Worm (Caenorhabditis elegans) whole organism, L4 larva: Measurements from ENCODE around the gene C32D5.4.

Experiments used
- F10B5.3 ChIP-seq: sonication (generic microtip); optimal IDR thresholded peaks from 2 replicates; lab custom pipeline; 2016; ENCODE audit warnings: mild to moderate bottlenecking, missing genetic modification characterization, missing compliant biosample characterization
- F44E2.7 ChIP-seq: fragments of 200-800 bp; sonication (Bioruptor generic); IDR thresholded peaks from 2 replicates; pipeline ENCODE4 v2.1.2; 2022; ENCODE audit warnings: missing genetic modification characterization, missing compliant biosample characterization
- R02D3.7 ChIP-seq: fragments of 150-350 bp; sonication (generic microtip); optimal IDR thresholded peaks from 3 replicates; lab custom pipeline; 2014; ENCODE audit warnings: missing biosample characterization, missing genetic modification characterization
- T26A8.4 ChIP-seq: fragments of 200-800 bp; sonication (Bioruptor generic); IDR thresholded peaks from 2 replicates; pipeline ENCODE4 v1.3.6; 2022; ENCODE audit warnings: missing genetic modification characterization, missing compliant biosample characterization
- aha-1 ChIP-seq: fragments of 150-350 bp; peaks from one replicate; lab custom pipeline; 2014; ENCODE audit warnings: missing biosample characterization, missing genetic modification characterization
- aly-2 ChIP-seq: sonication (generic microtip); optimal IDR thresholded peaks from 2 replicates; lab custom pipeline; 2018; ENCODE audit warnings: missing biosample characterization, missing genetic modification characterization
- arid-1 ChIP-seq: fragments of 200-800 bp; sonication (Bioruptor generic); conservative IDR thresholded peaks from 2 replicates; pipeline ENCODE4 v1.3.6; 2022; ENCODE audit warnings: missing genetic modification reagents, missing genetic modification characterization, missing compliant biosample characterization
- ceh-20 ChIP-seq: fragments of 200-800 bp; sonication (Bioruptor generic); IDR thresholded peaks from 2 replicates; pipeline ENCODE4 v1.3.6; 2022; ENCODE audit warnings: missing genetic modification reagents, missing genetic modification characterization, missing compliant biosample characterization
- ceh-28 ChIP-seq: fragments of 150-350 bp; optimal IDR thresholded peaks from 2 replicates; lab custom pipeline; 2014; ENCODE audit warnings: missing biosample characterization, missing genetic modification reagents, missing genetic modification characterization
- ceh-32 ChIP-seq: sonication (generic microtip); optimal IDR thresholded peaks from 2 replicates; lab custom pipeline; 2016; ENCODE audit warnings: mild to moderate bottlenecking, missing genetic modification characterization, missing compliant biosample characterization; ENCODE audit not compliant: poor library complexity
- ceh-44 ChIP-seq: fragments of 200-800 bp; sonication (Bioruptor generic); IDR thresholded peaks from 2 replicates; pipeline ENCODE4 v1.3.6; 2022; ENCODE audit warnings: missing genetic modification reagents, missing genetic modification characterization, missing compliant biosample characterization
- cey-2 ChIP-seq: sonication (generic microtip); optimal IDR thresholded peaks from 3 replicates; lab custom pipeline; 2017; ENCODE audit warnings: missing genetic modification characterization, mild to moderate bottlenecking, missing compliant biosample characterization, antibody characterized with exemption, borderline replicate concordance; ENCODE audit not compliant: insufficient read depth
- daf-12 ChIP-seq: fragments of 150-350 bp; optimal IDR thresholded peaks from 2 replicates; lab custom pipeline; 2014; ENCODE audit warnings: missing biosample characterization, missing genetic modification reagents, missing genetic modification characterization
- daf-19 ChIP-seq: fragments of 200-800 bp; sonication (Bioruptor generic); conservative IDR thresholded peaks from 2 replicates; pipeline ENCODE4 v1.3.6; 2022; ENCODE audit warnings: missing genetic modification characterization, missing compliant biosample characterization
- dpl-1 ChIP-seq: fragments of 150-350 bp; optimal IDR thresholded peaks from 2 replicates; lab custom pipeline; 2014; ENCODE audit warnings: missing biosample characterization, missing genetic modification reagents, missing genetic modification characterization
- egl-27 ChIP-seq: sonication (generic microtip); optimal IDR thresholded peaks from 3 replicates; lab custom pipeline; 2017; ENCODE audit warnings: missing biosample characterization, missing genetic modification reagents, missing genetic modification characterization
- hlh-30 ChIP-seq: sonication (generic microtip); optimal IDR thresholded peaks from 2 replicates; lab custom pipeline; 2017; ENCODE audit warnings: antibody characterized with exemption, mild to moderate bottlenecking, missing genetic modification characterization, missing compliant biosample characterization; ENCODE audit not compliant: insufficient read depth
- hmg-1.1 ChIP-seq: fragments of 200-800 bp; sonication (Bioruptor generic); IDR thresholded peaks from 2 replicates; pipeline ENCODE4 v1.3.6; 2022; ENCODE audit warnings: missing genetic modification reagents, missing genetic modification characterization, missing compliant biosample characterization
- lin-38 ChIP-seq: fragments of 200-800 bp; sonication (Bioruptor generic); IDR thresholded peaks from 2 replicates; pipeline ENCODE4 v1.3.6; 2022; ENCODE audit warnings: missing genetic modification reagents, missing genetic modification characterization, missing compliant biosample characterization
- lin-39 ChIP-seq: fragments of 150-350 bp; optimal IDR thresholded peaks from 2 replicates; lab custom pipeline; 2014; ENCODE audit warnings: missing biosample characterization, missing genetic modification reagents, missing genetic modification characterization
- lsy-2 ChIP-seq, 2 experiments: fragments of 150-350 bp in 1 of 2; sonication (generic microtip) in 1 of 2; optimal IDR thresholded peaks; 2 replicates each; lab custom pipeline; 2014 to 2017; ENCODE audit warnings: missing biosample characterization in 2 of 2, missing genetic modification characterization in 2 of 2
- mdt-29 ChIP-seq: fragments of 200-800 bp; sonication (Bioruptor generic); IDR thresholded peaks from 2 replicates; pipeline ENCODE4 v1.3.6; 2022; ENCODE audit warnings: missing genetic modification reagents, missing genetic modification characterization, missing compliant biosample characterization
- mes-2 ChIP-seq: sonication (generic microtip); optimal IDR thresholded peaks from 2 replicates; lab custom pipeline; 2016; ENCODE audit warnings: missing genotype, mild to moderate bottlenecking, missing genetic modification characterization, missing compliant biosample characterization; ENCODE audit not compliant: poor library complexity, severe bottlenecking
- nhr-6 ChIP-seq: fragments of 150-350 bp; optimal IDR thresholded peaks from 2 replicates; lab custom pipeline; 2014; ENCODE audit warnings: missing biosample characterization, missing genetic modification characterization
- nhr-76 ChIP-seq: fragments of 150-350 bp; optimal IDR thresholded peaks from 2 replicates; lab custom pipeline; 2014; ENCODE audit warnings: missing biosample characterization, missing genetic modification characterization
- php-3 ChIP-seq: fragments of 200-800 bp; sonication (Bioruptor generic); IDR thresholded peaks from 2 replicates; pipeline ENCODE4 v1.3.6; 2022; ENCODE audit warnings: missing genetic modification reagents, missing genetic modification characterization, missing compliant biosample characterization
- rbr-2 ChIP-seq: sonication (generic microtip); optimal IDR thresholded peaks from 2 replicates; lab custom pipeline; 2016; ENCODE audit warnings: missing genotype, missing genetic modification characterization, missing compliant biosample characterization
- saeg-2 ChIP-seq: fragments of 200-800 bp; sonication (Bioruptor generic); IDR thresholded peaks from 2 replicates; pipeline ENCODE4 v1.3.6; 2022; ENCODE audit warnings: missing genetic modification reagents, missing genetic modification characterization, missing compliant biosample characterization
- skn-1 ChIP-seq: fragments of 150-350 bp; optimal IDR thresholded peaks from 2 replicates; lab custom pipeline; 2014; ENCODE audit warnings: missing biosample characterization, missing genetic modification characterization
- snpc-1.2 ChIP-seq: fragments of 200-800 bp; sonication (Bioruptor generic); IDR thresholded peaks from 2 replicates; pipeline ENCODE4 v1.3.6; 2022; ENCODE audit warnings: missing genetic modification reagents, missing genetic modification characterization, missing compliant biosample characterization
- spr-1 ChIP-seq: sonication (generic microtip); optimal IDR thresholded peaks from 2 replicates; lab custom pipeline; 2016; ENCODE audit warnings: mild to moderate bottlenecking, missing genetic modification characterization, missing compliant biosample characterization
- unc-62 ChIP-seq, 3 experiments: fragments of 150-350 bp in 1 of 3; sonication (generic microtip); optimal IDR thresholded peaks in 2 of 3; peaks in 1 of 3; 1 replicate in 1 of 3; 2 replicates in 2 of 3; lab custom pipeline; 2014 to 2017; ENCODE audit warnings: missing biosample characterization in 3 of 3, missing genetic modification characterization in 3 of 3, missing genetic modification reagents in 3 of 3, missing genotype in 1 of 3
- ztf-11 ChIP-seq: fragments of 150-350 bp; optimal IDR thresholded peaks from 2 replicates; lab custom pipeline; 2014; ENCODE audit warnings: missing biosample characterization, missing genetic modification characterization

Gene C32D5.4

DNA sequence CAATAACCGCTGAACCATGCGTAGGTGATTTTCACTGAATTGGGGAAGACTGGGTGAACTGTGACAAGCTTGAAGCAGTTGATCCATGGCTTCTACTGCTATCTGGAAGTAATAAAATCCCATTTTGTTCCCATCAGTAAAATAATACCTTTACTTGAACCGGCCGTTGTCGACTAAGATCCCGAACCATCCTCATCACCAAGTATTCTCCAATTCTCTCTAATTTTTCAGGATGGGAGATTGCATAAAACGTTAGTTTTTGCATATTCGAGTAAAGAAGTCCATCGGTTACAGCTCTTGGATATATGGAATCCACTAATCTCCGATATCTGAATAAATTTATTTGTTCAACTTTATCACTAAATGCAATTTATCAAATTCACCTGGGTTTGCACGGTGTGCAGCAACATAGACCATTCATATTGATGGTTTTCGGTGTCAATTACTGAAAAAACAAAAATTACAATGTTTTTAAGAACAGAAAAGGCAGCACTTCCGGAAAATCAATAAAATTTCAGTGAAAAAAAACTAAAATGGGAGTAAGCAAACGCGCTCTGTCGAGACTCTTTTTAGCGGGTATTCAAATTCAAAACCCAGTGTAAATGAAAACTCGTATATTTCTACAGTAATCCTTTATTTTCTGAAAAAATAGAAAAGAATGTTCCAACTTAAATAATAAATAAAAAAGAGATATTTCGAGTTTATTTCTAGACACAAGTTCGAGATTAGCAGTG lies 2.1 kb downstream of the C32D5.4 start, which contains the start of gene efr-3:
TSS of gene efr-3 (minus strand) at position 505 of the 734 bp plus-strand sequence.
- TF ChIP-seq hlh-30 (tag; lab: Kevin White, UChicago) (peak; percentile 11), mes-2 (tag; lab: Kevin White, UChicago) (peak; percentile 40), snpc-1.2 (GFP tag; lab: Robert Waterston, UW) (no peak), spr-1 (tag; lab: Kevin White, UChicago) (no peak), rbr-2 (tag; lab: Kevin White, UChicago) (peak; percentile 20), skn-1 (tag; lab: Kevin White, UChicago) (no peak), T26A8.4 (GFP tag; lab: Robert Waterston, UW) (no peak), F44E2.7 (GFP tag; lab: Robert Waterston, UW) (no peak), nhr-6 (peak; percentile 23), unc-62 (GFP tag; optimal IDR thresholded peaks at IDR 0.05 in 1 of 2; lab: Kevin White, UChicago) (peak in 1 of 2 experiments; percentile 93), unc-62 (tag; optimal IDR thresholded peaks at IDR 0.05; lab: Kevin White, UChicago) (no peak), aha-1 (tag; lab: Kevin White, UChicago) (peak; percentile 88), lsy-2 (tag; optimal IDR thresholded peaks at IDR 0.05; lab: Kevin White, UChicago) (peak in 1 of 2 experiments; percentile 65), ceh-28 (tag; lab: Kevin White, UChicago) (no peak), ceh-44 (GFP tag; lab: Robert Waterston, UW) (no peak), dpl-1 (GFP tag; lab: Kevin White, UChicago) (peak; percentile 88), lin-38 (GFP tag; lab: Robert Waterston, UW) (peak; percentile 93), nhr-76 (tag; lab: Kevin White, UChicago) (no peak), aly-2 (tag; lab: Kevin White, UChicago) (no peak), egl-27 (tag; lab: Kevin White, UChicago) (no peak), daf-19 (GFP tag; lab: Robert Waterston, UW) (no peak), saeg-2 (GFP tag; lab: Robert Waterston, UW) (no peak), ceh-32 (tag; lab: Kevin White, UChicago) (no peak), lin-39 (tag; lab: Kevin White, UChicago) (no peak), F10B5.3 (tag; lab: Kevin White, UChicago) (no peak), hmg-1.1 (GFP tag; lab: Robert Waterston, UW) (0 out of 2 replicates have a peak, but pooled peaks have one; percentile 16)
- TF ChIP-seq, all 104 proteins: peak for 10

- no peak for TF ChIP-seq php-3
- peak; percentile 70 for TF ChIP-seq aha-1 (tag; lab: Kevin White, UChicago)
Observed at ce11 chrII:6311888-6312287, 11.0 kb downstream of the C32D5.4 start.

DNA sequence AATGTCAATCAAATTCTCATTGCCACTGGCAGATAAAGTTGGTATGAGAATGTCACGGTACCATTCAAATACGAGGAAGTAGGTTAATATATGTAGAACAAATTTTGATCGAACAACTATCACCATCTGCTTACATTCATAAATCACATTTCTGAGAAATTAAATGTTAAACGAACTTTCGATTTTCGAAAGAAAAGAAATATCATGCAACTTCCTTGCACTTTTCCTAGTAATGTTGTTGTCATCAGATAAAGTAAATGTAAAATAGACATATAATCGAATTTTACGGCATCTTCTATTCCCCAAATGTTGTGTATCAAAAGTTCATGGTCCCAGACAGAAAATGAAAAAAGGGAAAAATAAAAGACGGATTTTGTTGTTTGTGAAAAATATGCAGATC lies 11.4 kb downstream of the C32D5.4 start:
- TF ChIP-seq mdt-29 (no peak), unc-62 (GFP tag; optimal IDR thresholded peaks at IDR 0.05 in 1 of 2; lab: Kevin White, UChicago) (peak in 1 of 2 experiments; percentile 44), unc-62 (tag; optimal IDR thresholded peaks at IDR 0.05; lab: Kevin White, UChicago) (no peak), arid-1 (GFP tag; lab: Robert Waterston, UW) (no peak)

DNA sequence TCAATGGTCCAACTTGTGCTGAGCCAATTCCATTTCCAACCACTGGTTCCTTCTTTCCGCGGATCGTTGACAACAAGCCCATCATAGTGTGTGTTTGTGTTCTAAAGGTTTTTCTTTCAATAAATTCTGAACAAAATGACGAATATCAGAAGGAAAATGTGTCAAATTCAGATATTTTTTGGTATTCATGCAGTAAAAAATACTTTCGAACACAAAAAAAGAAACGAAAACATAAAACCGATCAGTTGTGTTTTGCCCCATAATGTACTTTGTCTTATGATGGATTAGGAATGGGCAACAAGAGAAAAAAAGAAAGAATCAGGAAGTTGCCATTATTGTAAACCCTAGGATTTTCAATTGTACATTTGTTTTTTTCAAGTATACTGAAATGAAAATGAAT lies 13.7 kb downstream of the C32D5.4 start, which contains the start of gene glb-10:
TSS of gene glb-10 (minus strand) at position 101 of the 400 bp plus-strand sequence.
- TF ChIP-seq R02D3.7 (tag; lab: Kevin White, UChicago) (no peak), T26A8.4 (GFP tag; lab: Robert Waterston, UW) (no peak), ztf-11 (tag; lab: Kevin White, UChicago) (no peak), lsy-2 (tag; optimal IDR thresholded peaks at IDR 0.05; lab: Kevin White, UChicago) (no peak), mes-2 (tag; lab: Kevin White, UChicago) (no peak), aha-1 (tag; lab: Kevin White, UChicago) (peak; percentile 80)

ce11 chrII:6306125-6306524 lies 16.8 kb downstream of the C32D5.4 start, which contains the start of gene C29F5.8:
Gene C29F5.8, plus strand, starts transcription at chrII:6306425.
- no peak for TF ChIP-seq ztf-11 (tag; lab: Kevin White, UChicago)
- TF ChIP-seq cey-2 = no peak
- TF ChIP-seq hlh-30 (tag; lab: Kevin White, UChicago) = no peak
- no peak for TF ChIP-seq lin-39 (tag; lab: Kevin White, UChicago)
- no peak for TF ChIP-seq ceh-20 (GFP tag; lab: Robert Waterston, UW)
- TF ChIP-seq skn-1 (tag; lab: Kevin White, UChicago) = no peak
- no peak for TF ChIP-seq daf-12 (tag; lab: Kevin White, UChicago)
- TF ChIP-seq, all 104 proteins: peak for 0
